Worm (Caenorhabditis elegans): ENCODE results near the gene idpc-6.

idpc-6 gene

DNA sequence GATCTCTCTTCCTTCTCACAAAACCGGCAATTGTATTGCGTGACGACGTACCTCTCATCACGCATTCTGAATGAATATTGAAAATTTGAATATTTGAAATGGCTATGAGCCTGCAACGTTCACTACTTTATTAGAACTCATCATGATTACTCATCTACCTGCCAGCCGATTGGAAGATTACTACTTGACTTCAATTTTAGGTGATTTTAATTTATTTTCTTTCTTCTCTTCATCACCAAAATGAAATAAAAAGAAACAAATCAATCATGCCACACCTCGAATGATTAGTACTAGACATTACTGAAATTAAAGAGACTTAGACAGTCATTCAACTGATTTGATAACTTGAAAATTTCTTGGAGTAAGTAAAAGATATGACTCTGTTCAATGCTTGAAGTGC lies 35.7 kb upstream of the idpc-6 start:
- TF ChIP-seq F13C5.2 (tag; optimal IDR thresholded peaks at IDR 0.05): no peak

DNA sequence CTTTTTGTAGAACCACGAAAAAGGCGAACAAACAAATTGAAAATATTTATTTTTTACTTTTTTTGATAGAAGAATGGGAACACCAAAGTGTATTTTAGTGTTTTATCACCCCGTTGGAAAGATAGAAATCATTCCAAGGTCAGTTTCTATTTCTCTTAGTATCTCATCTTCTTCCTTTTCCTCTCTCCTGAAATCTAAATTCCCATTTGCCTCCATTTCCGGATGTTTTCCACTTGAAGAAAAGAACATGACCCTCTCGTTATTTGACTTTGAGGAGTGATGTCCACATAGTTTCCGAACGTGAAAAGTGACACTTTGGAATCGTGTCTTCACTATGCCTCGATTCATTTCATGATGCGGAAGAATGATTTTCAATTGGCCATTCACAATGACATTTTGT lies 32.3 kb upstream of the idpc-6 start:
- TF ChIP-seq ama-1 (optimal IDR thresholded peaks at IDR 0.05) (no peak), aly-1 (tag; optimal IDR thresholded peaks at IDR 0.05) (no peak), hmg-4 (GFP tag; optimal IDR thresholded peaks at IDR 0.05) (no peak), flt-1 (GFP tag; IDR thresholded peaks at IDR 0.05) (no peak), hmbx-1 (tag; optimal IDR thresholded peaks at IDR 0.05) (no peak)

DNA sequence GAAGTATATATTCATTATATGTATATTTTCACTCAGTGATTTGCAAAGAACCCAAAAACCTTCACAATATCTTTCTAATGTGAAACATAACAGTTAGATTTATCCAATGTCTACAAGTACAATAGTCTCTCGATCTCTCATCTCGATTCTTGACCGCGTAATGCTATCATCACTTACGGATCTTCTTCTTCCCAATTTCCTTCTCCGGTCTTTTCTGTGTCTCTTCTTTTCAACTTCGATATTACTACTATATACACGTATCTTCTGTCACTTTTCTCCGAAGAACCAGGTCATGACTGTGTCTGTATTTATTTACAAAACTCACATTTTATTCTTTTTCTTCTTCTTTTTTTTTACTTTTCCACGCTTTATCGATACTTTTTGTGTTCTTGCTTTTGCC lies 31.4 kb upstream of the idpc-6 start:
- no peak for TF ChIP-seq F13C5.2 (tag; optimal IDR thresholded peaks at IDR 0.05)
- no peak for TF ChIP-seq sea-1 (GFP tag; conservative IDR thresholded peaks at IDR 0.05)
- TF ChIP-seq ceh-13 (GFP tag; optimal IDR thresholded peaks at IDR 0.05): no peak
- TF ChIP-seq ceh-36 (tag; optimal IDR thresholded peaks at IDR 0.05): no peak
- no peak for TF ChIP-seq hmbx-1 (tag; optimal IDR thresholded peaks at IDR 0.05)
- TF ChIP-seq hmg-4 (GFP tag; optimal IDR thresholded peaks at IDR 0.05): no peak
- no peak for TF ChIP-seq pes-1 (GFP tag; IDR thresholded peaks at IDR 0.05)
- TF ChIP-seq hnd-1 (tag; optimal IDR thresholded peaks at IDR 0.05): no peak
- no peak for TF ChIP-seq aly-1 (tag; optimal IDR thresholded peaks at IDR 0.05)
- TF ChIP-seq ets-7 (tag; optimal IDR thresholded peaks at IDR 0.05): no peak
- no peak for TF ChIP-seq flt-1 (GFP tag; IDR thresholded peaks at IDR 0.05)
- TF ChIP-seq B0310.2 (tag; optimal IDR thresholded peaks at IDR 0.05): no peak
- TF ChIP-seq ama-1 (optimal IDR thresholded peaks at IDR 0.05): no peak
- no peak for TF ChIP-seq tbx-37 (GFP tag; conservative IDR thresholded peaks at IDR 0.05)
- TF ChIP-seq tra-4 (tag; optimal IDR thresholded peaks at IDR 0.05): no peak

DNA sequence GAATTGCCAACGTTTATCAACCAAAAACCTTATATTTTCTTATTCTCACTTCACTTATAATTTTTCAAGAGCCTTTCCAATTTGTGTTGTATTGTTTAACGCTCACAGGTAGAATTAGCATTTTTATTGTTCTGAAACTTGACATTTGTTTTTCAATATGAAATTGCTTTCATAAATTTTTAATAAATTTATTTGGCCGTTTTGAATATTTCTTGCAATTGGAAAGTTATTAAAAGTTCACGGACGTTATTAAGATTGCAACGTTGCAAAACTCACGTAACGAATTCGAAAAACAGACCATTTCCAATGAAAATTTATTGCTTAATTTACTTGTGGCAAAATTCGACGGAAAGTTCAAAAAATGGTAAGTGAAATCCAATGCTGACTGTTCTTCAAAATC lies 29.6 kb upstream of the idpc-6 start, which contains the start of gene K09G1.2:
TSS of gene K09G1.2 (plus strand) at position 301 of the 400 bp plus-strand sequence.
- TF ChIP-seq sea-1 (GFP tag; conservative IDR thresholded peaks at IDR 0.05): no peak
- TF ChIP-seq tbx-11 (GFP tag; IDR thresholded peaks at IDR 0.05): no peak

DNA sequence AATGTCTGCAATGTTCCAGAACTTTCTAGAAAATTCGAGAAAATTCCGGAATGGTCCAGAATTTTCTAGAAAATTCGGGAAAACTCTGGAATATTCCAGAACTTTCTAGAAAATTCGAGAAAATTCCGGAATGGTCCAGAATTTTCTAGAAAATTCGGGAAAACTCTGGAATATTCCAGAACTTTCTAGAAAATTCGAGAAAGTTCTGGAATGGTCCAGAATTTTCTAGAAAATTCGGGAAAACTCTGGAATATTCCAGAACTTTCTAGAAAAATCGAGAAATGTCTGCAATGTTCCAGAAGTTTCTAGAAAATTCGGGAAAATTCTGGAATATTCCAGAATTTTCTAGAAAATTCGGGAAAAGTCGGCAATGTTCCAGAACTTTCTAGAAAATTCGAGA lies 16.5 kb upstream of the idpc-6 start:
- 0 out of 2 replicates have a peak, but pooled peaks have one; percentile 47 for TF ChIP-seq pes-1 (GFP tag; IDR thresholded peaks at IDR 0.05)

DNA sequence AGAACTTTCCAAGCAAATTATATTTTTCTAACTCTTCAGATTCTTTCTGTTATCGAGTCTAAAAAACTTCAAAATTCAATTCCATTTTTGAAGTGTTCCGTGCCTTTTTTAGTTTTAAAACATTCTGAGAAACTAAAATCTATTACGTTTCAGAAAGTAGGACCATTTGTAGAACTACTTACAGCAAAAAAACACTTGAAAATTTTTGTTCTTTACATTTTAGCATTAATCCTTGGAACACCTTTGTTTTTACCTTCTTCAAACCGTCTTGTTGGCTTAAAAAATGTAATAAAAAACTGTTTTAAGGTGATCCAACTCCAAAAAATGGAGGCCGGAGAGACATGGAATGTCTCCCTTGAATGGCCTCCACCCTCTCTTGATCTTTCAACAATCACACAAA lies 11.7 kb upstream of the idpc-6 start, which contains the start of gene dop-2:
TSS of gene dop-2 (plus strand) at position 301 of the 400 bp plus-strand sequence.
- TF ChIP-seq tbx-11 (GFP tag; IDR thresholded peaks at IDR 0.05) (no peak), hmbx-1 (tag; optimal IDR thresholded peaks at IDR 0.05) (no peak), scrt-1 (GFP tag; IDR thresholded peaks at IDR 0.05) (no peak), pes-1 (GFP tag; IDR thresholded peaks at IDR 0.05) (no peak), ceh-36 (tag; optimal IDR thresholded peaks at IDR 0.05) (no peak), B0310.2 (tag; optimal IDR thresholded peaks at IDR 0.05) (no peak), F13C5.2 (tag; optimal IDR thresholded peaks at IDR 0.05) (no peak), ama-1 (optimal IDR thresholded peaks at IDR 0.05) (no peak), tra-4 (tag; optimal IDR thresholded peaks at IDR 0.05) (no peak), flt-1 (GFP tag; IDR thresholded peaks at IDR 0.05) (no peak), hnd-1 (tag; optimal IDR thresholded peaks at IDR 0.05) (no peak), sea-1 (GFP tag; conservative IDR thresholded peaks at IDR 0.05) (no peak), ets-7 (tag; optimal IDR thresholded peaks at IDR 0.05) (no peak), hmg-4 (GFP tag; optimal IDR thresholded peaks at IDR 0.05) (no peak), aly-1 (tag; optimal IDR thresholded peaks at IDR 0.05) (no peak), tbx-37 (GFP tag; conservative IDR thresholded peaks at IDR 0.05) (no peak), ceh-13 (GFP tag; optimal IDR thresholded peaks at IDR 0.05) (no peak)

DNA sequence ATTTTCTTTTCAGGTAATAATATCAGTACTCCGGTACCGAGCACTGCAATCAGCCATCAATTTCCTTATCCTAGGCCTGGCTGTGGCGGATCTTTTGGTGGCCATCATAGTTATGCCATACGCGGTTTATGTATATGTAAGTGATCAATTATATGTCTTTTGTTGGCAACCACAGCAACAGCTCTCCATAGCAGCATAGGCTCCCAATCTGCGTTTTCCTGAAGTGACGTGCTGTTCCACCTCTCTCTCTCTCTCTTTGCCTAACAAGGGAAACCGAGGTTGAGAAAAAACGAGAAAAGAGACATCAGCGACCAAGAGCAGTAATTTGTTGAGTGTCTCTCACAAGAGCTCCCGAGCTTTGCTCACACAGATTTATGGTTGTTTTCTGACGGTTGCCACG lies 10.7 kb upstream of the idpc-6 start:
- TF ChIP-seq pes-1 (GFP tag; IDR thresholded peaks at IDR 0.05) (no peak), hnd-1 (tag; optimal IDR thresholded peaks at IDR 0.05) (no peak), ceh-36 (tag; optimal IDR thresholded peaks at IDR 0.05) (no peak), flt-1 (GFP tag; IDR thresholded peaks at IDR 0.05) (no peak), F13C5.2 (tag; optimal IDR thresholded peaks at IDR 0.05) (no peak), hmbx-1 (tag; optimal IDR thresholded peaks at IDR 0.05) (no peak), B0310.2 (tag; optimal IDR thresholded peaks at IDR 0.05) (no peak), tra-4 (tag; optimal IDR thresholded peaks at IDR 0.05) (no peak), ceh-13 (GFP tag; optimal IDR thresholded peaks at IDR 0.05) (no peak), tbx-37 (GFP tag; conservative IDR thresholded peaks at IDR 0.05) (no peak), hmg-4 (GFP tag; optimal IDR thresholded peaks at IDR 0.05) (no peak), scrt-1 (GFP tag; IDR thresholded peaks at IDR 0.05) (no peak)

DNA sequence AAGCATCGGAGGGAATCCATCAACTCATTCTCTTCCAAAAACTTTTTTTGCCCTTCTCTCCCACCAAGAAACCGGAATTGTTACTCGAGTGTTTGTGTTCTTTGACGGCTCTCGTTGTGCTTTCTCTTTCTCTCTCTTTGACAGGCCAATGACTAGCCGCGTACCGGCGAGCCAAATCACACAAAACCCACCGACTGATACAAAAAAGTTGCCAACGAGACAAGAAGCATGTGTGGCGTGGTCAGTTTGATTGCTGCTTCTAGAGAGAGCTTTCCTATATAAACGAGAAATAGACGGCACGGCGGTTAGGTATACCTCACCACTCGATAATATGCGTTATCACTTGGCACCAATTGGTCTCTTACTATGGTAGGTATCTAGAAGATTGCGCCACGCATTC lies 4.2 kb upstream of the idpc-6 start, which contains the start of gene pqn-63:
TSS of gene pqn-63 (plus strand) at position 307 of the 400 bp plus-strand sequence.
- TF ChIP-seq scrt-1 (GFP tag; IDR thresholded peaks at IDR 0.05): no peak
- TF ChIP-seq hnd-1 (tag; optimal IDR thresholded peaks at IDR 0.05): no peak
- TF ChIP-seq pes-1 (GFP tag; IDR thresholded peaks at IDR 0.05): no peak
- TF ChIP-seq aly-1 (tag; optimal IDR thresholded peaks at IDR 0.05): no peak
- no peak for TF ChIP-seq ama-1 (optimal IDR thresholded peaks at IDR 0.05)
- no peak for TF ChIP-seq tra-4 (tag; optimal IDR thresholded peaks at IDR 0.05)
- TF ChIP-seq ceh-36 (tag; optimal IDR thresholded peaks at IDR 0.05): no peak
- no peak for TF ChIP-seq ceh-13 (GFP tag; optimal IDR thresholded peaks at IDR 0.05)
- TF ChIP-seq flt-1 (GFP tag; IDR thresholded peaks at IDR 0.05): no peak

DNA sequence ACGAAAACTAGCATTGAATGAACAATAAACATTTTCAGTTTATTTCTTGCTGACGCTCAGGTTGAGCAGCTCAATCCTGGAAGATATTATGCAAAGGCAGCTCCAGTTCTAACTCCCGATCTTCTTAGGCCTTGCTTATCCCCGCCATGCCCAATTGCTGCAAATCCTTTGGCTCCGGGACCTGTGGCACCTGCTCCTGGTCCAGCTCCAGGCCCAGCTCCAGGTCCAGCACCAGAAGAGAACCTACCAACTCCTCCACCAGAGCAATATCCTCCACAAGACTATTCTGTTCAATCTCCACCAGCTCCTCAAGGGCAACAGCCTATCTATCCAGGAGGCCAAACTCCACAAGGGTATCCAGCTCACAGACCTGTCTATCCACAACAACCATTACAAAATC lies 3.8 kb upstream of the idpc-6 start:
- TF ChIP-seq tbx-11 (GFP tag; IDR thresholded peaks at IDR 0.05): no peak
- TF ChIP-seq tbx-37 (GFP tag; conservative IDR thresholded peaks at IDR 0.05): no peak
- TF ChIP-seq tra-4 (tag; optimal IDR thresholded peaks at IDR 0.05): no peak
- no peak for TF ChIP-seq scrt-1 (GFP tag; IDR thresholded peaks at IDR 0.05)
- TF ChIP-seq sea-1 (GFP tag; conservative IDR thresholded peaks at IDR 0.05): no peak
- TF ChIP-seq ama-1 (optimal IDR thresholded peaks at IDR 0.05): no peak
- TF ChIP-seq F13C5.2 (tag; optimal IDR thresholded peaks at IDR 0.05): no peak
- TF ChIP-seq ets-7 (tag; optimal IDR thresholded peaks at IDR 0.05): no peak
- TF ChIP-seq hnd-1 (tag; optimal IDR thresholded peaks at IDR 0.05): no peak
- TF ChIP-seq flt-1 (GFP tag; IDR thresholded peaks at IDR 0.05): no peak
- TF ChIP-seq hmg-4 (GFP tag; optimal IDR thresholded peaks at IDR 0.05): no peak
- TF ChIP-seq pes-1 (GFP tag; IDR thresholded peaks at IDR 0.05): no peak
- TF ChIP-seq ceh-36 (tag; optimal IDR thresholded peaks at IDR 0.05): no peak
- no peak for TF ChIP-seq B0310.2 (tag; optimal IDR thresholded peaks at IDR 0.05)
- TF ChIP-seq aly-1 (tag; optimal IDR thresholded peaks at IDR 0.05): no peak
- no peak for TF ChIP-seq ceh-13 (GFP tag; optimal IDR thresholded peaks at IDR 0.05)
- no peak for TF ChIP-seq hmbx-1 (tag; optimal IDR thresholded peaks at IDR 0.05)

Measured in whole organism, early embryonic.